Worm (Caenorhabditis elegans) whole organism, L1 larva: ENCODE data around the gene T13A10.64.

ENCODE experiments used
- C34B4.2 ChIP-seq: sonication (generic microtip); optimal IDR thresholded peaks from 2 replicates; lab custom pipeline; 2017; ENCODE audit warnings: mild to moderate bottlenecking, missing genetic modification characterization, missing compliant biosample characterization
- F16B12.6 ChIP-seq: fragments of 150-350 bp; optimal IDR thresholded peaks from 2 replicates; lab custom pipeline; 2014; ENCODE audit warnings: missing biosample characterization, missing genetic modification characterization
- alr-1 ChIP-seq: fragments of 200-800 bp; sonication (Bioruptor generic); optimal IDR thresholded peaks from 2 replicates; lab custom pipeline; 2018; ENCODE audit warnings: borderline replicate concordance, mild to moderate bottlenecking, missing genetic modification characterization, missing compliant biosample characterization
- blmp-1 ChIP-seq: fragments of 150-350 bp; optimal IDR thresholded peaks from 2 replicates; lab custom pipeline; 2014; ENCODE audit warnings: missing biosample characterization, missing genetic modification characterization
- ceh-8 ChIP-seq: fragments of 200-800 bp; sonication (Bioruptor generic); optimal IDR thresholded peaks from 2 replicates; lab custom pipeline; 2018; ENCODE audit warnings: mild to moderate bottlenecking, missing genetic modification characterization, moderate library complexity, missing compliant biosample characterization
- ceh-82 ChIP-seq, 3 experiments: fragments of 150-350 bp in 1 of 3; sonication (generic microtip) in 2 of 3; optimal IDR thresholded peaks; 2 replicates each; lab custom pipeline; 2014 to 2017; ENCODE audit warnings: missing biosample characterization in 3 of 3, missing genetic modification characterization in 3 of 3
- ces-1 ChIP-seq: fragments of 150-350 bp; optimal IDR thresholded peaks from 2 replicates; lab custom pipeline; 2014; ENCODE audit warnings: missing biosample characterization, missing genetic modification reagents, missing genetic modification characterization
- efl-1 ChIP-seq, 4 experiments: fragments of 150-350 bp; optimal IDR thresholded peaks in 3 of 4; peaks in 1 of 4; 1 replicate in 1 of 4; 2 replicates in 3 of 4; lab custom pipeline; 2014; ENCODE audit warnings: missing biosample characterization in 2 of 4, missing genetic modification characterization in 2 of 4, missing genetic modification reagents in 2 of 4
- elt-2 ChIP-seq: sonication (generic microtip); optimal IDR thresholded peaks from 2 replicates; lab custom pipeline; 2016; ENCODE audit warnings: missing genetic modification characterization, mild to moderate bottlenecking, inconsistent platforms, missing compliant biosample characterization, missing genetic modification reagents
- elt-3 ChIP-seq, 6 experiments: fragments of 150-350 bp in 1 of 6; sonication (generic microtip); optimal IDR thresholded peaks; 2 replicates each; lab custom pipeline; 2017 to 2018; ENCODE audit warnings: missing biosample characterization in 6 of 6, missing genetic modification characterization in 6 of 6, inconsistent platforms in 1 of 6
- ets-5 ChIP-seq: fragments of 200-800 bp; sonication (Bioruptor generic); IDR thresholded peaks from 2 replicates; pipeline ENCODE4 v1.3.6; 2022; ENCODE audit warnings: missing genetic modification characterization, missing compliant biosample characterization
- fkh-4 ChIP-seq: sonication (generic microtip); optimal IDR thresholded peaks from 2 replicates; lab custom pipeline; 2016; ENCODE audit warnings: missing compliant biosample characterization, missing genetic modification characterization, borderline replicate concordance
- fkh-8 ChIP-seq: sonication (generic microtip); optimal IDR thresholded peaks from 2 replicates; lab custom pipeline; 2016; ENCODE audit warnings: mild to moderate bottlenecking, missing genetic modification characterization, missing compliant biosample characterization
- fos-1 ChIP-seq: fragments of 150-350 bp; optimal IDR thresholded peaks from 2 replicates; lab custom pipeline; 2014; ENCODE audit warnings: missing biosample characterization, missing genetic modification characterization
- grh-1 ChIP-seq: fragments of 200-800 bp; sonication (Bioruptor generic); IDR thresholded peaks from 2 replicates; pipeline ENCODE4 v1.3.6; 2022; ENCODE audit warnings: missing genetic modification reagents, missing genetic modification characterization, missing compliant biosample characterization
- hlh-17 ChIP-seq: fragments of 200-800 bp; sonication (Bioruptor generic); optimal IDR thresholded peaks from 2 replicates; lab custom pipeline; 2018; ENCODE audit warnings: missing genetic modification characterization, mild to moderate bottlenecking, missing compliant biosample characterization, moderate library complexity, borderline replicate concordance
- hpl-2 ChIP-seq: fragments of 150-350 bp; optimal IDR thresholded peaks from 2 replicates; lab custom pipeline; 2014; ENCODE audit warnings: missing biosample characterization, missing genetic modification reagents, missing genetic modification characterization
- irx-1 ChIP-seq: sonication (generic microtip); optimal IDR thresholded peaks from 2 replicates; lab custom pipeline; 2016; ENCODE audit warnings: missing genetic modification characterization, missing compliant biosample characterization
- isw-1 ChIP-seq: fragments of 200-800 bp; sonication (Bioruptor generic); IDR thresholded peaks from 2 replicates; pipeline ENCODE4 v1.3.6; 2022; ENCODE audit warnings: missing genetic modification characterization, missing compliant biosample characterization
- jun-1 ChIP-seq: fragments of 150-350 bp; optimal IDR thresholded peaks from 2 replicates; lab custom pipeline; 2014; ENCODE audit warnings: missing biosample characterization, missing genetic modification reagents, missing genetic modification characterization
- lin-14 ChIP-seq: fragments of 200-800 bp; sonication (Bioruptor generic); optimal IDR thresholded peaks from 2 replicates; lab custom pipeline; 2018; ENCODE audit warnings: mild to moderate bottlenecking, missing genetic modification characterization, moderate library complexity, missing compliant biosample characterization
- lin-35 ChIP-seq, 2 experiments: fragments of 150-350 bp; optimal IDR thresholded peaks; 2 replicates each; lab custom pipeline; 2014; ENCODE audit warnings: missing biosample characterization in 2 of 2, missing genetic modification characterization in 2 of 2, missing genetic modification reagents in 2 of 2
- lin-39 ChIP-seq: fragments of 150-350 bp; optimal IDR thresholded peaks from 2 replicates; lab custom pipeline; 2014; ENCODE audit warnings: missing biosample characterization, missing genetic modification reagents, missing genetic modification characterization
- lsy-2 ChIP-seq, 2 experiments: fragments of 150-350 bp; optimal IDR thresholded peaks; 2 replicates each; lab custom pipeline; 2014; ENCODE audit warnings: missing biosample characterization in 2 of 2, missing genetic modification characterization in 2 of 2
- mab-9 ChIP-seq: fragments of 200-800 bp; sonication (Bioruptor generic); IDR thresholded peaks from 2 replicates; pipeline ENCODE4 v1.3.6; 2022; ENCODE audit warnings: missing genetic modification reagents, missing genetic modification characterization, missing compliant biosample characterization
- mef-2 ChIP-seq: fragments of 150-350 bp; optimal IDR thresholded peaks from 2 replicates; lab custom pipeline; 2014; ENCODE audit warnings: missing biosample characterization, missing genetic modification characterization
- mep-1 ChIP-seq: fragments of 150-350 bp; optimal IDR thresholded peaks from 2 replicates; lab custom pipeline; 2014; ENCODE audit warnings: missing biosample characterization, missing genetic modification characterization
- nhr-11 ChIP-seq: fragments of 150-350 bp; optimal IDR thresholded peaks from 2 replicates; lab custom pipeline; 2014; ENCODE audit warnings: missing biosample characterization, missing genetic modification characterization
- nhr-12 ChIP-seq: sonication (generic microtip); optimal IDR thresholded peaks from 2 replicates; lab custom pipeline; 2017; ENCODE audit warnings: missing biosample characterization, missing genetic modification characterization
- nhr-20 ChIP-seq: sonication (generic microtip); optimal IDR thresholded peaks from 2 replicates; lab custom pipeline; 2016; ENCODE audit warnings: mild to moderate bottlenecking, missing genetic modification characterization, missing compliant biosample characterization
- nhr-28 ChIP-seq: fragments of 150-350 bp; optimal IDR thresholded peaks from 2 replicates; lab custom pipeline; 2014; ENCODE audit warnings: missing biosample characterization, missing genetic modification characterization
- nhr-71 ChIP-seq: sonication (generic microtip); optimal IDR thresholded peaks from 2 replicates; lab custom pipeline; 2016; ENCODE audit warnings: mild to moderate bottlenecking, missing genetic modification characterization, moderate library complexity, missing compliant biosample characterization
- nhr-76 ChIP-seq: sonication (generic microtip); optimal IDR thresholded peaks from 2 replicates; lab custom pipeline; 2017; ENCODE audit warnings: missing biosample characterization, missing genetic modification characterization
- nhr-85 ChIP-seq: sonication (generic microtip); peaks from one replicate; lab custom pipeline; 2016; ENCODE audit warnings: missing genetic modification characterization, inconsistent platforms, missing compliant biosample characterization
- nhr-90 ChIP-seq: sonication (generic microtip); optimal IDR thresholded peaks from 2 replicates; lab custom pipeline; 2016; ENCODE audit warnings: mild to moderate bottlenecking, missing genetic modification characterization, missing compliant biosample characterization; ENCODE audit not compliant: poor library complexity
- pax-3 ChIP-seq: fragments of 200-800 bp; sonication (Bioruptor generic); optimal IDR thresholded peaks from 2 replicates; lab custom pipeline; 2018; ENCODE audit warnings: mild to moderate bottlenecking, missing genetic modification characterization, moderate library complexity, missing compliant biosample characterization
- pqm-1 ChIP-seq: sonication (generic microtip); optimal IDR thresholded peaks from 3 replicates; lab custom pipeline; 2017; ENCODE audit warnings: missing biosample characterization, missing genetic modification characterization
- rnt-1 ChIP-seq: sonication (generic microtip); optimal IDR thresholded peaks from 2 replicates; lab custom pipeline; 2016; ENCODE audit warnings: mild to moderate bottlenecking, missing genetic modification characterization, moderate library complexity, missing compliant biosample characterization
- snpc-4 ChIP-seq: fragments of 150-350 bp; optimal IDR thresholded peaks from 2 replicates; lab custom pipeline; 2014; ENCODE audit warnings: missing biosample characterization, missing genetic modification characterization
- sptf-1 ChIP-seq: fragments of 150-350 bp; optimal IDR thresholded peaks from 2 replicates; lab custom pipeline; 2014; ENCODE audit warnings: missing biosample characterization, missing genetic modification characterization
- tlp-1 ChIP-seq: fragments of 150-350 bp; optimal IDR thresholded peaks from 2 replicates; lab custom pipeline; 2014; ENCODE audit warnings: missing biosample characterization, missing genetic modification characterization
- unc-130 ChIP-seq: fragments of 150-350 bp; optimal IDR thresholded peaks from 2 replicates; lab custom pipeline; 2017; ENCODE audit warnings: missing biosample characterization, missing genetic modification characterization, inconsistent platforms
- unc-30 ChIP-seq: sonication (generic microtip); optimal IDR thresholded peaks from 2 replicates; lab custom pipeline; 2017; ENCODE audit warnings: missing biosample characterization, missing genetic modification characterization
- unc-86 ChIP-seq: sonication (generic microtip); optimal IDR thresholded peaks from 2 replicates; lab custom pipeline; 2016; ENCODE audit warnings: missing genetic modification characterization, missing compliant biosample characterization
- unc-98 ChIP-seq: fragments of 200-800 bp; sonication (Bioruptor generic); IDR thresholded peaks from 2 replicates; pipeline ENCODE4 v1.3.6; 2022; ENCODE audit warnings: missing genetic modification characterization, missing compliant biosample characterization
- xbp-1 ChIP-seq: sonication (generic microtip); optimal IDR thresholded peaks from 2 replicates; lab custom pipeline; 2016; ENCODE audit warnings: missing genetic modification characterization, missing compliant biosample characterization
- ztf-11 ChIP-seq, 2 experiments: sonication (generic microtip); optimal IDR thresholded peaks; 2 replicates each; lab custom pipeline; 2016 to 2017; ENCODE audit warnings: missing genetic modification characterization in 2 of 2, missing biosample characterization in 1 of 2, missing compliant biosample characterization in 1 of 2

Gene T13A10.64

ce11 chrIV:6206294-6206776 lies 48.4 kb upstream of the T13A10.64 start, which contains the start of gene C49A9.10 (continued):
- TF ChIP-seq grh-1 (peak; percentile 87), jun-1 (tag; lab: Kevin White, UChicago) (peak; percentile 53), ztf-11 (tag; optimal IDR thresholded peaks at IDR 0.05; lab: Kevin White, UChicago) (peak in 1 of 2 experiments; percentile 98), ets-5 (GFP tag; lab: Robert Waterston, UW) (no peak), irx-1 (tag; lab: Kevin White, UChicago) (peak; percentile 98), nhr-11 (tag; lab: Kevin White, UChicago) (peak; percentile 28), tlp-1 (tag; lab: Kevin White, UChicago) (no peak), rnt-1 (peak; percentile 100), lin-39 (tag; lab: Kevin White, UChicago) (peak; percentile 80), fos-1 (tag; lab: Kevin White, UChicago) (peak; percentile 58), pqm-1 (no peak), lin-35 (GFP tag; optimal IDR thresholded peaks at IDR 0.05; lab: Kevin White, UChicago) (peak; percentile 98), elt-2 (peak; percentile 88), isw-1 (GFP tag; lab: Robert Waterston, UW) (peak; percentile 85), hpl-2 (GFP tag; lab: Kevin White, UChicago) (peak; percentile 47), ceh-8 (GFP tag; lab: Kevin White, UChicago) (peak; percentile 82), sptf-1 (tag; lab: Kevin White, UChicago) (no peak), snpc-4 (tag; lab: Kevin White, UChicago) (peak; percentile 70), mep-1 (tag; lab: Kevin White, UChicago) (peak; percentile 84), fkh-8 (tag; lab: Kevin White, UChicago) (peak; percentile 76), lin-14 (GFP tag; lab: Kevin White, UChicago) (peak; percentile 91), pax-3 (tag; lab: Kevin White, UChicago) (peak; percentile 97), F16B12.6 (tag; lab: Kevin White, UChicago) (peak; percentile 58), unc-86 (tag; lab: Kevin White, UChicago) (peak; percentile 88), unc-130 (tag; lab: Kevin White, UChicago) (peak; percentile 88), nhr-12 (tag; lab: Kevin White, UChicago) (no peak), mab-9 (peak; percentile 89), blmp-1 (tag; lab: Kevin White, UChicago) (peak; percentile 27), unc-30 (no peak), nhr-90 (tag; lab: Kevin White, UChicago) (peak; percentile 97), fkh-4 (peak; percentile 98), alr-1 (tag; lab: Kevin White, UChicago) (no peak), nhr-20 (tag; lab: Kevin White, UChicago) (peak; percentile 94), unc-98 (GFP tag; lab: Robert Waterston, UW) (peak; percentile 89), nhr-76 (no peak), nhr-71 (tag; lab: Kevin White, UChicago) (peak; percentile 96), nhr-28 (tag; lab: Kevin White, UChicago) (no peak), xbp-1 (peak; percentile 92), elt-3 (tag; optimal IDR thresholded peaks at IDR 0.05; lab: Kevin White, UChicago) (peak in 3 of 6 experiments; percentile 5 to 76 (median 21)), ceh-82 (tag; optimal IDR thresholded peaks at IDR 0.05; lab: Kevin White, UChicago) (peak; percentile 80 to 84 (median 83)), lsy-2 (tag; optimal IDR thresholded peaks at IDR 0.05; lab: Kevin White, UChicago) (peak; percentile 88 to 90), efl-1 (optimal IDR thresholded peaks at IDR 0.05; lab: Kevin White, UChicago) (peak; percentile 98 to 99), efl-1 (GFP tag; optimal IDR thresholded peaks at IDR 0.05 in 1 of 2; lab: Kevin White, UChicago) (peak; percentile 98 to 100), hlh-17 (peak; percentile 74), ces-1 (GFP tag; lab: Kevin White, UChicago) (no peak), mef-2 (tag; lab: Kevin White, UChicago) (peak; percentile 41), nhr-85 (tag; lab: Kevin White, UChicago) (peak; percentile 97), C34B4.2 (tag; lab: Kevin White, UChicago) (peak; percentile 61)
